Comparison of ENCODE assay signal across 3 worm cellular contexts in the genomic region with DNA sequence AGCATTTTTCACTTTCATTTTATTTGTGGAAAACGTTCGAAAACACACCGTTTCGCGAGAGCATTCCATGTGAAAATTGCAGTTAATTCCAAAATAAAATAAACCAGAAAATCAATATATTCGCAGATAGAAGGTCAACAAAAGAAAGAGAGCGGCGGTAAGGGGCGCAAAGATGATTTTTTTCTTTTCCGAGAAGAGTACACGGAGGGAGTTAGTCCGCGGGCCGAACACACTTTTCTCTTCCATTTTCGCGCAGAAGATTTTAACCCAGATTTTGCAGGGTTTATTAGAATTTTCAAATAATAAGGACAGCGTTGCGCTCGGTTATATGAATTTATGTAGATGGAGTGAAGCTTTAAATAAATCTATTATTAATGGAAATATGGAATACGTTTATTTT.
TF ChIP-seq lines count a peak whose summit lies in the region.

No protein-coding gene starts in this region.

TF ChIP-seq in whole organism, L2 larva, 48 proteins besides CTCF, POLR2A, EP300 and RAD21 (continued from another document):
- TF ChIP-seq nhr-11 (tag; optimal IDR thresholded peaks at IDR 0.05; lab: Kevin White, UChicago) = no peak
- TF ChIP-seq unc-62 (GFP tag; optimal IDR thresholded peaks at IDR 0.05; lab: Kevin White, UChicago) = no peak
- no peak for TF ChIP-seq ztf-4 (tag; optimal IDR thresholded peaks at IDR 0.05; lab: Kevin White, UChicago)
- TF ChIP-seq snpc-4 (tag; optimal IDR thresholded peaks at IDR 0.05; lab: Kevin White, UChicago) = no peak
- peak; percentile 61 for TF ChIP-seq sma-9 (GFP tag; optimal IDR thresholded peaks at IDR 0.05; lab: Kevin White, UChicago)
- TF ChIP-seq sma-9 (tag; optimal IDR thresholded peaks at IDR 0.05; lab: Kevin White, UChicago) = no peak
- TF ChIP-seq crh-2 (tag; optimal IDR thresholded peaks at IDR 0.05; lab: Kevin White, UChicago) = peak; percentile 17
- no peak for TF ChIP-seq elt-3 (tag; optimal IDR thresholded peaks at IDR 0.05; lab: Kevin White, UChicago)
- TF ChIP-seq dmd-4 (tag; optimal IDR thresholded peaks at IDR 0.05; lab: Kevin White, UChicago) = no peak
- TF ChIP-seq mdl-1 (tag; optimal IDR thresholded peaks at IDR 0.05; lab: Kevin White, UChicago) = no peak
- TF ChIP-seq zag-1 (tag; optimal IDR thresholded peaks at IDR 0.05; lab: Kevin White, UChicago) = no peak
- no peak for TF ChIP-seq nhr-21 (tag; optimal IDR thresholded peaks at IDR 0.05; lab: Kevin White, UChicago)
- no peak for TF ChIP-seq ceh-82 (tag; optimal IDR thresholded peaks at IDR 0.05; lab: Kevin White, UChicago)
- TF ChIP-seq sem-4 (tag; optimal IDR thresholded peaks at IDR 0.05; lab: Kevin White, UChicago) = no peak
- TF ChIP-seq lin-13 (GFP tag; optimal IDR thresholded peaks at IDR 0.05; lab: Kevin White, UChicago) = no peak
- no peak for TF ChIP-seq alr-1 (tag; optimal IDR thresholded peaks at IDR 0.05; lab: Kevin White, UChicago)
- no peak for TF ChIP-seq nhr-12 (tag; optimal IDR thresholded peaks at IDR 0.05; lab: Kevin White, UChicago)
- no peak for TF ChIP-seq ceh-16 (tag; optimal IDR thresholded peaks at IDR 0.05; lab: Kevin White, UChicago)
- TF ChIP-seq nhr-23 (tag; optimal IDR thresholded peaks at IDR 0.05; lab: Kevin White, UChicago) = no peak
- peak in 1 of 2 experiments; percentile 45 for TF ChIP-seq lsy-2 (tag; optimal IDR thresholded peaks at IDR 0.05; lab: Kevin White, UChicago)
- no peak for TF ChIP-seq nhr-237 (tag; optimal IDR thresholded peaks at IDR 0.05; lab: Kevin White, UChicago)
- TF ChIP-seq sma-3 (GFP tag; optimal IDR thresholded peaks at IDR 0.05; lab: Kevin White, UChicago) = peak; percentile 32
- TF ChIP-seq unc-39 (tag; optimal IDR thresholded peaks at IDR 0.05; lab: Kevin White, UChicago) = no peak
- TF ChIP-seq ama-1 (optimal IDR thresholded peaks at IDR 0.05; lab: Kevin White, UChicago) = no peak
- TF ChIP-seq lin-11 (tag; optimal IDR thresholded peaks at IDR 0.05; lab: Kevin White, UChicago) = no peak
- no peak for TF ChIP-seq egl-27 (tag; optimal IDR thresholded peaks at IDR 0.05; lab: Kevin White, UChicago)

TF ChIP-seq in whole organism, L4 larva, 104 proteins besides CTCF, POLR2A, EP300 and RAD21 (continued from another document):
- 0 out of 2 replicates have a peak, but pooled peaks have one; percentile 12 for TF ChIP-seq ZK337.2 (GFP tag; IDR thresholded peaks at IDR 0.05; lab: Robert Waterston, UW)
- TF ChIP-seq dpl-1 (GFP tag; optimal IDR thresholded peaks at IDR 0.05; lab: Kevin White, UChicago) = peak; percentile 26
- TF ChIP-seq pha-4 (GFP tag; IDR thresholded peaks at IDR 0.05; lab: Robert Waterston, UW) = no peak
- TF ChIP-seq pha-4 (tag; optimal IDR thresholded peaks at IDR 0.05; lab: Kevin White, UChicago) = peak; percentile 11
- TF ChIP-seq pqm-1 (tag; optimal IDR thresholded peaks at IDR 0.05; lab: Kevin White, UChicago) = no peak
- TF ChIP-seq nhr-48 (tag; optimal IDR thresholded peaks at IDR 0.05; lab: Kevin White, UChicago) = no peak
- TF ChIP-seq nhr-6 (tag; optimal IDR thresholded peaks at IDR 0.05; lab: Kevin White, UChicago) = no peak
- peak; percentile 0 for TF ChIP-seq aha-1 (tag; lab: Kevin White, UChicago)
- 0 out of 2 replicates have a peak, but pooled peaks have one; percentile 37 for TF ChIP-seq lin-38 (GFP tag; IDR thresholded peaks at IDR 0.05; lab: Robert Waterston, UW)
- TF ChIP-seq skn-1 (tag; optimal IDR thresholded peaks at IDR 0.05; lab: Kevin White, UChicago) = no peak
- no peak for TF ChIP-seq hmg-1.1 (GFP tag; IDR thresholded peaks at IDR 0.05; lab: Robert Waterston, UW)
- peak; percentile 32 for TF ChIP-seq dve-1 (tag; optimal IDR thresholded peaks at IDR 0.05; lab: Kevin White, UChicago; ENCODE audit: insufficient read depth)

TF ChIP-seq in whole organism, late embryonic, 69 proteins besides CTCF, POLR2A, EP300 and RAD21 (continued from another document):
- TF ChIP-seq ceh-6 (GFP tag; optimal IDR thresholded peaks at IDR 0.05; lab: Kevin White, UChicago) (no peak), ceh-2 (tag; optimal IDR thresholded peaks at IDR 0.05; lab: Kevin White, UChicago) (peak; percentile 76), hlh-15 (tag; optimal IDR thresholded peaks at IDR 0.05; lab: Kevin White, UChicago) (no peak), fkh-6 (tag; optimal IDR thresholded peaks at IDR 0.05; lab: Kevin White, UChicago) (peak; percentile 28), tbx-2 (tag; optimal IDR thresholded peaks at IDR 0.05; lab: Kevin White, UChicago) (peak; percentile 85), pqm-1 (tag; optimal IDR thresholded peaks at IDR 0.05; lab: Kevin White, UChicago) (no peak), ceh-30 (tag; optimal IDR thresholded peaks at IDR 0.05; lab: Kevin White, UChicago) (no peak), pax-1 (tag; optimal IDR thresholded peaks at IDR 0.05; lab: Kevin White, UChicago) (no peak), hlh-30 (tag; optimal IDR thresholded peaks at IDR 0.05; lab: Kevin White, UChicago; ENCODE audit: insufficient read depth) (no peak), ceh-9 (tag; optimal IDR thresholded peaks at IDR 0.05; lab: Kevin White, UChicago) (no peak), fkh-10 (GFP tag; optimal IDR thresholded peaks at IDR 0.05; lab: Kevin White, UChicago) (no peak), sox-2 (GFP tag; IDR thresholded peaks at IDR 0.05; lab: Robert Waterston, UW) (no peak), unc-55 (GFP tag; optimal IDR thresholded peaks at IDR 0.05; lab: Kevin White, UChicago) (no peak), lin-11 (tag; optimal IDR thresholded peaks at IDR 0.05; lab: Kevin White, UChicago) (no peak), ama-1 (optimal IDR thresholded peaks at IDR 0.05; lab: Kevin White, UChicago) (no peak), nhr-232 (tag; optimal IDR thresholded peaks at IDR 0.05; lab: Kevin White, UChicago) (no peak), K09A11.1 (tag; optimal IDR thresholded peaks at IDR 0.05; lab: Kevin White, UChicago; ENCODE audit: insufficient read depth) (no peak), nhr-11 (tag; optimal IDR thresholded peaks at IDR 0.05; lab: Kevin White, UChicago) (no peak), pha-2 (tag; optimal IDR thresholded peaks at IDR 0.05; lab: Kevin White, UChicago) (no peak), ceh-34 (tag; optimal IDR thresholded peaks at IDR 0.05; lab: Kevin White, UChicago) (no peak), ztf-16 (tag; optimal IDR thresholded peaks at IDR 0.05; lab: Kevin White, UChicago) (no peak), unc-86 (tag; optimal IDR thresholded peaks at IDR 0.05; lab: Kevin White, UChicago) (no peak), npax-4 (tag; optimal IDR thresholded peaks at IDR 0.05; lab: Kevin White, UChicago) (no peak), Y22D7AL.16 (tag; optimal IDR thresholded peaks at IDR 0.05; lab: Kevin White, UChicago) (no peak), odd-2 (tag; optimal IDR thresholded peaks at IDR 0.05; lab: Kevin White, UChicago) (no peak), sox-4 (tag; optimal IDR thresholded peaks at IDR 0.05; lab: Kevin White, UChicago) (no peak), syd-9 (tag; optimal IDR thresholded peaks at IDR 0.05; lab: Kevin White, UChicago) (no peak), ceh-24 (tag; optimal IDR thresholded peaks at IDR 0.05; lab: Kevin White, UChicago) (no peak), mec-3 (tag; optimal IDR thresholded peaks at IDR 0.05; lab: Kevin White, UChicago; ENCODE audit: borderline replicate concordance) (no peak), C08G9.2 (tag; optimal IDR thresholded peaks at IDR 0.05; lab: Kevin White, UChicago) (peak; percentile 83), T23F11.4 (GFP tag; optimal IDR thresholded peaks at IDR 0.05; lab: Kevin White, UChicago) (no peak), dmd-4 (tag; optimal IDR thresholded peaks at IDR 0.05; lab: Kevin White, UChicago; ENCODE audit: borderline replicate concordance) (no peak), ceh-45 (GFP tag; IDR thresholded peaks at IDR 0.05; lab: Robert Waterston, UW) (no peak), eyg-1 (tag; optimal IDR thresholded peaks at IDR 0.05; lab: Kevin White, UChicago) (no peak), gmeb-2 (tag; optimal IDR thresholded peaks at IDR 0.05; lab: Kevin White, UChicago) (no peak), ahr-1 (tag; optimal IDR thresholded peaks at IDR 0.05; lab: Kevin White, UChicago) (no peak), ets-4 (tag; optimal IDR thresholded peaks at IDR 0.05; lab: Kevin White, UChicago) (peak; percentile 70), fax-1 (tag; optimal IDR thresholded peaks at IDR 0.05; lab: Kevin White, UChicago) (no peak), dve-1 (tag; optimal IDR thresholded peaks at IDR 0.05; lab: Kevin White, UChicago) (no peak), C38D4.7 (GFP tag; optimal IDR thresholded peaks at IDR 0.05; lab: Kevin White, UChicago) (no peak), hlh-8 (tag; optimal IDR thresholded peaks at IDR 0.05; lab: Kevin White, UChicago) (no peak), pat-9 (tag; optimal IDR thresholded peaks at IDR 0.05; lab: Kevin White, UChicago) (no peak), tbx-7 (tag; optimal IDR thresholded peaks at IDR 0.05; lab: Kevin White, UChicago) (peak; percentile 62), che-1 (tag; optimal IDR thresholded peaks at IDR 0.05; lab: Kevin White, UChicago) (no peak)
TF ChIP-seq in whole organism, late embryonic: peak in this region for 11.
